Worm (Caenorhabditis elegans) whole organism, L2 larva: Measurements from ENCODE around the gene lpin-1.

ENCODE experiments used
- C34F6.9 ChIP-seq: fragments of 150-350 bp; optimal IDR thresholded peaks from 2 replicates; lab custom pipeline; 2014; ENCODE audit warnings: missing biosample characterization, missing genetic modification characterization
- F13H6.1 ChIP-seq: sonication (generic microtip); optimal IDR thresholded peaks from 2 replicates; lab custom pipeline; 2016; ENCODE audit warnings: missing genetic modification characterization, missing compliant biosample characterization
- R02D3.7 ChIP-seq: fragments of 150-350 bp; optimal IDR thresholded peaks from 2 replicates; lab custom pipeline; 2014; ENCODE audit warnings: missing biosample characterization, missing genetic modification characterization
- Y55F3AM.14 ChIP-seq: fragments of 200-800 bp; sonication (Bioruptor generic); optimal IDR thresholded peaks from 2 replicates; lab custom pipeline; 2018; ENCODE audit warnings: mild to moderate bottlenecking, missing genetic modification characterization, missing compliant biosample characterization
- ZK546.5 ChIP-seq: sonication (generic microtip); optimal IDR thresholded peaks from 2 replicates; lab custom pipeline; 2017; ENCODE audit warnings: missing biosample characterization, missing genetic modification characterization
- aly-2 ChIP-seq: fragments of 150-350 bp; optimal IDR thresholded peaks from 2 replicates; lab custom pipeline; 2014; ENCODE audit warnings: missing biosample characterization, missing genetic modification characterization
- ama-1 ChIP-seq: fragments of 150-350 bp; optimal IDR thresholded peaks from 2 replicates; lab custom pipeline; 2018; ENCODE audit warnings: inconsistent platforms
- blmp-1 ChIP-seq: sonication (generic microtip); optimal IDR thresholded peaks from 2 replicates; lab custom pipeline; 2017; ENCODE audit warnings: missing genetic modification characterization, mild to moderate bottlenecking, missing compliant biosample characterization, antibody characterized with exemption, moderate library complexity; ENCODE audit not compliant: insufficient read depth
- ceh-16 ChIP-seq: fragments of 150-350 bp; optimal IDR thresholded peaks from 2 replicates; lab custom pipeline; 2014; ENCODE audit warnings: missing biosample characterization, missing genetic modification characterization
- crh-2 ChIP-seq: sonication (generic microtip); optimal IDR thresholded peaks from 2 replicates; lab custom pipeline; 2017; ENCODE audit warnings: missing biosample characterization, missing genetic modification characterization
- dmd-4 ChIP-seq: sonication (generic microtip); optimal IDR thresholded peaks from 2 replicates; lab custom pipeline; 2017; ENCODE audit warnings: missing biosample characterization, missing genetic modification characterization
- egl-27 ChIP-seq: sonication (generic microtip); optimal IDR thresholded peaks from 3 replicates; lab custom pipeline; 2017; ENCODE audit warnings: missing biosample characterization, missing genetic modification reagents, missing genetic modification characterization
- elt-1 ChIP-seq: fragments of 150-350 bp; optimal IDR thresholded peaks from 2 replicates; lab custom pipeline; 2014; ENCODE audit warnings: missing biosample characterization, missing genetic modification characterization
- gmeb-1 ChIP-seq: fragments of 150-350 bp; optimal IDR thresholded peaks from 2 replicates; lab custom pipeline; 2014; ENCODE audit warnings: missing biosample characterization, missing genetic modification characterization
- lin-11 ChIP-seq: fragments of 150-350 bp; sonication (generic microtip); optimal IDR thresholded peaks from 2 replicates; lab custom pipeline; 2014; ENCODE audit warnings: missing biosample characterization, missing genetic modification characterization, inconsistent platforms, mixed read lengths
- lin-13 ChIP-seq: fragments of 150-350 bp; optimal IDR thresholded peaks from 2 replicates; lab custom pipeline; 2014; ENCODE audit warnings: missing biosample characterization, missing genetic modification reagents, missing genetic modification characterization
- lsy-2 ChIP-seq, 2 experiments: fragments of 150-350 bp in 1 of 2; sonication (generic microtip) in 1 of 2; optimal IDR thresholded peaks; 2 replicates each; lab custom pipeline; 2014 to 2017; ENCODE audit warnings: missing biosample characterization in 2 of 2, missing genetic modification characterization in 2 of 2
- nhr-10 ChIP-seq: sonication (generic microtip); optimal IDR thresholded peaks from 2 replicates; lab custom pipeline; 2017; ENCODE audit warnings: missing biosample characterization, missing genetic modification characterization
- nhr-11 ChIP-seq: fragments of 150-350 bp; optimal IDR thresholded peaks from 2 replicates; lab custom pipeline; 2014; ENCODE audit warnings: missing biosample characterization, missing genetic modification characterization
- nhr-21 ChIP-seq: fragments of 150-350 bp; optimal IDR thresholded peaks from 2 replicates; lab custom pipeline; 2014; ENCODE audit warnings: missing biosample characterization, missing genetic modification characterization
- nhr-23 ChIP-seq: fragments of 150-350 bp; optimal IDR thresholded peaks from 2 replicates; lab custom pipeline; 2014; ENCODE audit warnings: missing biosample characterization, missing genetic modification reagents, missing genetic modification characterization
- nhr-237 ChIP-seq: fragments of 150-350 bp; optimal IDR thresholded peaks from 2 replicates; lab custom pipeline; 2014; ENCODE audit warnings: missing biosample characterization, missing genetic modification characterization
- nhr-25 ChIP-seq: fragments of 150-350 bp; sonication (generic microtip); optimal IDR thresholded peaks from 3 replicates; lab custom pipeline; 2014; ENCODE audit warnings: missing biosample characterization, missing genetic modification characterization
- nhr-6 ChIP-seq: fragments of 150-350 bp; optimal IDR thresholded peaks from 2 replicates; lab custom pipeline; 2014; ENCODE audit warnings: missing biosample characterization, missing genetic modification characterization
- nhr-77 ChIP-seq: fragments of 150-350 bp; optimal IDR thresholded peaks from 2 replicates; lab custom pipeline; 2014; ENCODE audit warnings: missing biosample characterization, missing genetic modification characterization
- sem-4 ChIP-seq: fragments of 150-350 bp; optimal IDR thresholded peaks from 2 replicates; lab custom pipeline; 2014; ENCODE audit warnings: missing biosample characterization, missing genetic modification reagents, missing genetic modification characterization
- skn-1 ChIP-seq: sonication (generic microtip); optimal IDR thresholded peaks from 2 replicates; lab custom pipeline; 2017; ENCODE audit warnings: missing biosample characterization, missing genetic modification characterization
- sma-3 ChIP-seq: sonication (generic microtip); optimal IDR thresholded peaks from 2 replicates; lab custom pipeline; 2016; ENCODE audit warnings: missing genetic modification reagents, missing genetic modification characterization, missing compliant biosample characterization
- sma-9 ChIP-seq, 2 experiments: fragments of 150-350 bp in 1 of 2; sonication (generic microtip) in 1 of 2; optimal IDR thresholded peaks; 2 replicates each; lab custom pipeline; 2014 to 2016; ENCODE audit warnings: missing genetic modification characterization in 2 of 2, mild to moderate bottlenecking in 1 of 2, missing biosample characterization in 1 of 2, missing compliant biosample characterization in 1 of 2, missing genetic modification reagents in 1 of 2, moderate library complexity in 1 of 2
- unc-39 ChIP-seq: fragments of 150-350 bp; optimal IDR thresholded peaks from 2 replicates; lab custom pipeline; 2014; ENCODE audit warnings: missing biosample characterization, missing genetic modification characterization
- unc-55 ChIP-seq: fragments of 150-350 bp; sonication (generic microtip); optimal IDR thresholded peaks from 3 replicates; lab custom pipeline; 2014; ENCODE audit warnings: missing biosample characterization, missing genetic modification reagents, missing genetic modification characterization
- unc-62 ChIP-seq: fragments of 150-350 bp; optimal IDR thresholded peaks from 2 replicates; lab custom pipeline; 2014; ENCODE audit warnings: missing biosample characterization, missing genetic modification reagents, missing genetic modification characterization
- zag-1 ChIP-seq: fragments of 150-350 bp; optimal IDR thresholded peaks from 2 replicates; lab custom pipeline; 2014; ENCODE audit warnings: missing biosample characterization, missing genetic modification characterization
- ztf-4 ChIP-seq: fragments of 150-350 bp; optimal IDR thresholded peaks from 2 replicates; lab custom pipeline; 2014; ENCODE audit warnings: missing biosample characterization, missing genetic modification characterization

The lpin-1 gene

DNA sequence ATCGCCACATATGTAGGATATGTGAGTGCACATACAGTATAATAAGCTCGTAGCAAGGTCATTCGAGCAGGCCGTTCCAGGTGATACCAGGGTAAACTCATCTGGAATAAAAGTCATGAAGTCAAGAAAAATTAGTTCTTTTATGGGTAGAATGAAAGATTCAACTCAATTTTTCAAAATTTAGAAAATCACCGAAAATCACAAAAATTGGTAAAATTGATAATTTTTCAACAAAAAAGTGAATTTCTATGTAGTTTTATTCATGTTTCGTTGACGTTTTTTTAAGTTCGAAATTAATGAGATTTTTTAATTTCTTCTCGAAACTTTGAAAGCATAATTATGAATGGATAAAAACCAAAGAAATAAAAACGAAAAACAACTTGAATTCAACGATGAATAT is 32.2 kb downstream of the lpin-1 start, which contains the start of gene F53F4.16:
F53F4.16 (minus strand) TSS at position 101 of the 400 bp plus-strand sequence.
- TF ChIP-seq nhr-25 (tag; lab: Kevin White, UChicago) (no peak), unc-39 (no peak), egl-27 (no peak), ama-1 (no peak), crh-2 (tag; lab: Kevin White, UChicago) (no peak), nhr-237 (tag; lab: Kevin White, UChicago) (no peak), blmp-1 (tag; lab: Kevin White, UChicago) (no peak), elt-1 (tag; lab: Kevin White, UChicago) (no peak)

DNA sequence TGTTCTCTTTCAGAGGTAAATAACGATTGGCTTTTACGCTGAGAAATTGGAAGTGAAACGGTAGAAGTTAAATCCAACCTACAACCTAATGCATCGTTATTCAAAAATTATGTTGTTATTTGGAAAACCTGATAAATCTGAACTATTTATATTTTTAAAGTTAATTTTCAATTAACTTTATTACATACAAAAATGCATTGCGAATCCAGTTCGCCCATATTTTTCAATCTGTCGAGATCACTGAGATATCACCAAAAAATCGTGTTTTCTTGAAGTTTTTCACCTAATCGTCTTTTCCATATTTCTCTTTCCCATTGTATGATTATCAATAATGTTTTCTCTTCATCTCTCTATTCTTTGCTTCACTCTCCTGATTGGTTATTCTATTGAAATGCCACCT is 33.3 kb downstream of the lpin-1 start, which contains the start of gene F53F4.15:
F53F4.15 (plus strand) TSS at position 301 of the 400 bp plus-strand sequence.
- no peak for TF ChIP-seq crh-2 (tag; lab: Kevin White, UChicago)

DNA sequence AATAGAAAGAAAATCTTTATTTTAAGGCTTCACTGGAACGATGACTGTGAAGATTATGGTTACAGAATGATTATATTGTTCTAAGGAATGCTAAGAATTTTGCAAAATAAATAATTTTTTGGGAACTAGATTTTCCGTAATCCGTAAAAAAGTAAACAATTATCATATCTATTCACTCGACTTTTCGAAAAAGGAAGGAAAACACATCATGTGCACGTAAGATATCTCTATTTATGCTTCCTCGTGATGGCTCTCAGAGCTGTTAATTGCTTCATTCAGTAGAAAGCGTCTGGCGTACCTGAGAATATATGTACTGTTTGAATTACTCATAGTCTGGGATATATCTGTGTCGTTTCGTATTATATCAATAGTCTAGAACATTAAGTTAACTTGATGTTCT is 34.2 kb downstream of the lpin-1 start, which contains the start of gene srd-11:
srd-11 (minus strand) TSS at position 101 of the 400 bp plus-strand sequence.
- TF ChIP-seq elt-1 (tag; lab: Kevin White, UChicago) (no peak), nhr-6 (no peak), unc-55 (GFP tag; lab: Kevin White, UChicago) (no peak), aly-2 (tag; lab: Kevin White, UChicago) (no peak), nhr-23 (tag; lab: Kevin White, UChicago) (no peak), crh-2 (tag; lab: Kevin White, UChicago) (no peak), egl-27 (no peak), nhr-11 (tag; lab: Kevin White, UChicago) (no peak), unc-62 (no peak), lin-13 (no peak), lsy-2 (tag; optimal IDR thresholded peaks at IDR 0.05; lab: Kevin White, UChicago) (no peak), zag-1 (tag; lab: Kevin White, UChicago) (no peak), ztf-4 (tag; lab: Kevin White, UChicago) (no peak), sma-9 (GFP tag; optimal IDR thresholded peaks at IDR 0.05; lab: Kevin White, UChicago) (no peak), sma-9 (tag; optimal IDR thresholded peaks at IDR 0.05; lab: Kevin White, UChicago) (no peak)

- TF ChIP-seq ZK546.5 (tag; lab: Kevin White, UChicago) (no peak), nhr-10 (no peak), dmd-4 (tag; lab: Kevin White, UChicago) (no peak), nhr-21 (no peak), sma-9 (GFP tag; optimal IDR thresholded peaks at IDR 0.05; lab: Kevin White, UChicago) (no peak), sma-9 (tag; optimal IDR thresholded peaks at IDR 0.05; lab: Kevin White, UChicago) (no peak)
Measured at ce11 chrV:13613870-13614269, 40.1 kb downstream of the lpin-1 start, which contains the start of gene F53F4.7. F53F4.7 (minus strand) TSS chrV:13613970.

ce11 chrV:13611782-13612181 is 42.1 kb downstream of the lpin-1 start, which contains the start of gene spig-9:
spig-9 (minus strand) TSS chrV:13611882.
- TF ChIP-seq nhr-11 (tag; lab: Kevin White, UChicago) (no peak), egl-27 (no peak), ceh-16 (tag; lab: Kevin White, UChicago) (no peak), sem-4 (no peak), R02D3.7 (tag; lab: Kevin White, UChicago) (no peak), skn-1 (tag; lab: Kevin White, UChicago) (no peak), crh-2 (tag; lab: Kevin White, UChicago) (no peak), Y55F3AM.14 (no peak), F13H6.1 (no peak), nhr-6 (no peak), aly-2 (tag; lab: Kevin White, UChicago) (no peak), C34F6.9 (tag; lab: Kevin White, UChicago) (no peak), nhr-21 (no peak), sma-3 (GFP tag; lab: Kevin White, UChicago) (no peak), ama-1 (no peak), lin-11 (tag; lab: Kevin White, UChicago) (no peak), gmeb-1 (no peak), unc-39 (no peak), nhr-77 (tag; lab: Kevin White, UChicago) (no peak)
